Worm (Caenorhabditis elegans): Measurements from ENCODE around the gene srh-116.
"Not testable (repeated sequence)": the region's sequence is repeated elsewhere in the genome, so short reads cannot be mapped to it uniquely, and the experiment has no call there.

DNA sequence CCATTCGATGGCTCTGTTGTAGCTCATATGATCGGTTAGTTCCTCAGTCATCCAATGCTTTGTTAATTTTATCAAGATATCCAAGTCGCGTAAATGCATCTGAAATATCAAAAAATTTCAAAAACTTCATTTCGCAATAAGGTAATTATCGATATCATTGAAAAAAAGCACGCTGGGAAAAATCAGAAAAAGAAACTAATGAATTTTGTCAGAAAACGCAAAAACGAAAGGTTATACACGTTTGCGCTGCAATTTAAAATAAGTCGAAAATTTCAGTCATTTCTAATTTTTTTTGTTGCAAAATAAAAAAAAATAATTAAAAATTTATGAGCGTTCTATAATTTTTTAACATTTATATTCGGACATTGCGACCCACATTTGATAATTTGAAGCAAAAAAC, 9.9 kb upstream of the srh-116 start, which contains the start of gene K10G4.3:
- TF ChIP-seq flt-1 (GFP tag; IDR thresholded peaks at IDR 0.05); ztf-23 (GFP tag; IDR thresholded peaks at IDR 0.05); ref-1 (GFP tag; conservative IDR thresholded peaks at IDR 0.05); cog-1 (tag; optimal IDR thresholded peaks at IDR 0.05): not testable (repeated sequence)

All from whole organism, midembryonic.